Fruit fly (Drosophila melanogaster) whole organism, embryonic: ENCODE measurements around the gene drongo.

Source experiments
- BEAF-32 ChIP-seq: fragments of 200-800 bp; sonication (Bioruptor generic); optimal IDR thresholded peaks from 3 replicates; lab custom pipeline; 2017; ENCODE audit warnings: missing biosample characterization, missing genetic modification characterization, mild to moderate bottlenecking, moderate library complexity, missing genetic modification reagents
- Bgb ChIP-seq: fragments of 200-800 bp; sonication (Bioruptor generic); IDR thresholded peaks from 2 replicates; pipeline ENCODE4 v1.3.6; 2022; ENCODE audit warnings: missing biosample characterization, missing genetic modification characterization; ENCODE audit not compliant: partially characterized antibody
- CG12155 ChIP-seq: fragments of 200-800 bp; sonication (Bioruptor generic); optimal IDR thresholded peaks from 3 replicates; lab custom pipeline; 2016; ENCODE audit warnings: missing biosample characterization, missing genetic modification characterization
- CG12769 ChIP-seq: fragments of 200-800 bp; sonication (Bioruptor generic); optimal IDR thresholded peaks from 2 replicates; lab custom pipeline; 2019; ENCODE audit warnings: missing biosample characterization, mild to moderate bottlenecking, missing genetic modification characterization, moderate library complexity
- CG12942 ChIP-seq: fragments of 200-800 bp; sonication (Bioruptor generic); optimal IDR thresholded peaks from 3 replicates; lab custom pipeline; 2016; ENCODE audit warnings: missing biosample characterization, missing genetic modification characterization
- CG15073 ChIP-seq: fragments of 200-800 bp; sonication (Bioruptor generic); optimal IDR thresholded peaks from 2 replicates; lab custom pipeline; 2016; ENCODE audit warnings: missing biosample characterization, missing genetic modification characterization
- CG1529 ChIP-seq: fragments of 200-800 bp; sonication (Bioruptor generic); optimal IDR thresholded peaks from 3 replicates; lab custom pipeline; 2018; ENCODE audit warnings: missing biosample characterization, missing genetic modification characterization
- CG16815 ChIP-seq: fragments of 200-800 bp; sonication (Bioruptor generic); optimal IDR thresholded peaks from 3 replicates; lab custom pipeline; 2017; ENCODE audit warnings: missing biosample characterization, mild to moderate bottlenecking, missing genetic modification characterization
- CG17802 ChIP-seq: fragments of 200-800 bp; sonication (Bioruptor generic); optimal IDR thresholded peaks from 2 replicates; lab custom pipeline; 2018; ENCODE audit warnings: missing biosample characterization, mild to moderate bottlenecking, missing genetic modification characterization, moderate library complexity
- CG31365 ChIP-seq: fragments of 200-800 bp; sonication (Bioruptor generic); optimal IDR thresholded peaks from 2 replicates; lab custom pipeline; 2018; ENCODE audit warnings: missing biosample characterization, mild to moderate bottlenecking, missing genetic modification characterization
- CG3995 ChIP-seq: fragments of 200-800 bp; sonication (Bioruptor generic); optimal IDR thresholded peaks from 3 replicates; lab custom pipeline; 2016; ENCODE audit warnings: missing biosample characterization, missing genetic modification characterization
- CG4328 ChIP-seq: fragments of 200-800 bp; sonication (Bioruptor generic); optimal IDR thresholded peaks from 3 replicates; lab custom pipeline; 2017; ENCODE audit warnings: missing biosample characterization, missing genetic modification reagents, missing genetic modification characterization
- CG5245 ChIP-seq: fragments of 200-800 bp; sonication (Bioruptor generic); optimal IDR thresholded peaks from 3 replicates; lab custom pipeline; 2016; ENCODE audit warnings: missing biosample characterization, missing genetic modification characterization
- CG7839 ChIP-seq: fragments of 200-800 bp; sonication (Bioruptor generic); optimal IDR thresholded peaks from 3 replicates; lab custom pipeline; 2018; ENCODE audit warnings: missing biosample characterization, mild to moderate bottlenecking, missing genetic modification characterization, moderate library complexity
- CG8765 ChIP-seq: fragments of 200-800 bp; sonication (Bioruptor generic); IDR thresholded peaks from 2 replicates; pipeline ENCODE4 v1.3.6; 2022; ENCODE audit warnings: missing biosample characterization, missing genetic modification characterization
- CG9215 ChIP-seq: fragments of 200-800 bp; sonication (Bioruptor generic); IDR thresholded peaks from 2 replicates; pipeline ENCODE4 v1.3.6; 2022; ENCODE audit warnings: missing biosample characterization, missing genetic modification characterization
- CG9437 ChIP-seq: fragments of 200-800 bp; sonication (Bioruptor generic); optimal IDR thresholded peaks from 2 replicates; lab custom pipeline; 2018; ENCODE audit warnings: missing biosample characterization, mild to moderate bottlenecking, missing genetic modification characterization
- CHES-1-like ChIP-seq: fragments of 200-800 bp; sonication (Bioruptor generic); optimal IDR thresholded peaks from 2 replicates; lab custom pipeline; 2016; ENCODE audit warnings: missing biosample characterization, missing genetic modification characterization
- CoRest ChIP-seq: fragments of 200-800 bp; sonication (Bioruptor generic); optimal IDR thresholded peaks from 3 replicates; lab custom pipeline; 2018; ENCODE audit warnings: missing biosample characterization, mild to moderate bottlenecking, missing genetic modification characterization, moderate library complexity
- CrebB ChIP-seq: fragments of 200-800 bp; sonication (Bioruptor generic); optimal IDR thresholded peaks from 3 replicates; lab custom pipeline; 2018; ENCODE audit warnings: missing biosample characterization, mild to moderate bottlenecking, missing genetic modification characterization
- Dfd ChIP-seq, 2 experiments: fragments of >200 bp; optimal IDR thresholded peaks; 2 replicates each; lab custom pipeline; 2017; ENCODE audit warnings: missing biosample characterization in 2 of 2, missing genetic modification characterization in 2 of 2
- Doc2 ChIP-seq: fragments of 200-800 bp; sonication (Bioruptor generic); IDR thresholded peaks from 2 replicates; pipeline ENCODE4 v1.3.6; 2022; ENCODE audit warnings: missing biosample characterization, missing genetic modification characterization
- E2f2 ChIP-seq: fragments of 200-800 bp; sonication (Bioruptor generic); IDR thresholded peaks from 2 replicates; pipeline ENCODE4 v1.3.6; 2022; ENCODE audit warnings: missing biosample characterization, missing genetic modification characterization
- Eip74EF ChIP-seq, 2 experiments: fragments of 200-800 bp in 1 of 2; fragments of >200 bp in 1 of 2; sonication (Bioruptor generic) in 1 of 2; optimal IDR thresholded peaks; 2 replicates each; lab custom pipeline; 2017 to 2019; ENCODE audit warnings: missing biosample characterization in 2 of 2, missing genetic modification characterization in 2 of 2, mild to moderate bottlenecking in 1 of 2, moderate library complexity in 1 of 2
- HLH4C ChIP-seq: fragments of 200-800 bp; sonication (Bioruptor generic); IDR thresholded peaks from 3 replicates; pipeline ENCODE4 v1.3.6; 2022; ENCODE audit warnings: missing biosample characterization, missing genetic modification characterization; ENCODE audit not compliant: partially characterized antibody
- HLH54F ChIP-seq: fragments of 200-800 bp; sonication (Bioruptor generic); optimal IDR thresholded peaks from 3 replicates; lab custom pipeline; 2016; ENCODE audit warnings: missing biosample characterization, missing genetic modification characterization
- HmgZ ChIP-seq: fragments of 200-800 bp; sonication (Bioruptor generic); optimal IDR thresholded peaks from 2 replicates; lab custom pipeline; 2018; ENCODE audit warnings: missing biosample characterization, mild to moderate bottlenecking, missing genetic modification characterization
- Lhr ChIP-seq: fragments of 200-800 bp; sonication (Bioruptor generic); optimal IDR thresholded peaks from 3 replicates; lab custom pipeline; 2017; ENCODE audit warnings: mild to moderate bottlenecking, missing biosample characterization, missing genetic modification reagents, missing genetic modification characterization
- Med ChIP-seq: fragments of 200-800 bp; sonication (Bioruptor generic); peaks from one replicate; lab custom pipeline; 2016; ENCODE audit warnings: missing biosample characterization, missing genetic modification characterization, mild to moderate bottlenecking, inconsistent platforms, moderate library complexity
- Myb ChIP-seq: fragments of 200-800 bp; sonication (Bioruptor generic); optimal IDR thresholded peaks from 2 replicates; lab custom pipeline; 2016; ENCODE audit warnings: missing biosample characterization, missing genetic modification characterization
- Rfx ChIP-seq: fragments of 200-800 bp; sonication (Bioruptor generic); IDR thresholded peaks from 2 replicates; pipeline ENCODE4 v1.3.6; 2022; ENCODE audit warnings: missing biosample characterization, missing genetic modification characterization
- bab2 ChIP-seq: fragments of 200-800 bp; sonication (Bioruptor generic); optimal IDR thresholded peaks from 2 replicates; lab custom pipeline; 2016; ENCODE audit warnings: missing biosample characterization, missing genetic modification characterization
- caup ChIP-seq: fragments of 200-800 bp; sonication (Bioruptor generic); optimal IDR thresholded peaks from 3 replicates; lab custom pipeline; 2017; ENCODE audit warnings: missing biosample characterization, mild to moderate bottlenecking, missing genetic modification characterization, moderate library complexity; ENCODE audit not compliant: severe bottlenecking
- chinmo ChIP-seq: fragments of 200-800 bp; sonication (Bioruptor generic); IDR thresholded peaks from 4 replicates; pipeline ENCODE4 v1.3.6; 2022; ENCODE audit warnings: missing biosample characterization, missing genetic modification characterization; ENCODE audit not compliant: partially characterized antibody
- crol ChIP-seq: fragments of 200-800 bp; sonication (Bioruptor generic); IDR thresholded peaks from 2 replicates; pipeline ENCODE4 v1.3.6; 2022; ENCODE audit warnings: missing biosample characterization, missing genetic modification characterization
- dm ChIP-seq: fragments of 200-800 bp; sonication (Bioruptor generic); optimal IDR thresholded peaks from 3 replicates; lab custom pipeline; 2016; ENCODE audit warnings: missing biosample characterization, missing genetic modification characterization
- fd64A ChIP-seq: fragments of 200-800 bp; sonication (Bioruptor generic); optimal IDR thresholded peaks from 3 replicates; lab custom pipeline; 2018; ENCODE audit warnings: missing biosample characterization, mild to moderate bottlenecking, missing genetic modification characterization
- inv ChIP-seq: fragments of 200-800 bp; sonication (Bioruptor generic); IDR thresholded peaks from 2 replicates; pipeline ENCODE4 v1.3.6; 2022; ENCODE audit warnings: missing biosample characterization, missing genetic modification characterization; ENCODE audit not compliant: partially characterized antibody
- jing ChIP-seq: fragments of 200-800 bp; sonication (Bioruptor generic); optimal IDR thresholded peaks from 2 replicates; lab custom pipeline; 2018; ENCODE audit warnings: missing biosample characterization, mild to moderate bottlenecking, missing genetic modification characterization
- lab ChIP-seq: fragments of 200-800 bp; sonication (Bioruptor generic); optimal IDR thresholded peaks from 3 replicates; lab custom pipeline; 2017; ENCODE audit warnings: missing biosample characterization, missing genetic modification characterization, mild to moderate bottlenecking, moderate library complexity, missing genetic modification reagents
- nau ChIP-seq: fragments of 200-800 bp; sonication (Bioruptor generic); optimal IDR thresholded peaks from 3 replicates; lab custom pipeline; 2017; ENCODE audit warnings: missing biosample characterization, mild to moderate bottlenecking, missing genetic modification characterization, missing genetic modification reagents
- pzg ChIP-seq: fragments of 200-800 bp; sonication (Bioruptor generic); optimal IDR thresholded peaks from 3 replicates; lab custom pipeline; 2018; ENCODE audit warnings: missing biosample characterization, mild to moderate bottlenecking, missing genetic modification characterization, moderate library complexity
- repo ChIP-seq: fragments of 200-800 bp; sonication (Bioruptor generic); optimal IDR thresholded peaks from 2 replicates; lab custom pipeline; 2016; ENCODE audit warnings: missing biosample characterization, missing genetic modification characterization
- schlank ChIP-seq: fragments of 200-800 bp; sonication (Bioruptor generic); optimal IDR thresholded peaks from 2 replicates; lab custom pipeline; 2018; ENCODE audit warnings: missing biosample characterization, mild to moderate bottlenecking, missing genetic modification characterization
- stc ChIP-seq: fragments of 200-800 bp; sonication (Bioruptor generic); IDR thresholded peaks from 2 replicates; pipeline ENCODE4 v1.3.6; 2022; ENCODE audit warnings: missing biosample characterization, missing genetic modification characterization
- tgo ChIP-seq: fragments of 200-800 bp; sonication (Bioruptor generic); IDR thresholded peaks from 3 replicates; pipeline ENCODE4 v1.3.6; 2022; ENCODE audit warnings: missing biosample characterization, missing genetic modification characterization
- trem ChIP-seq: fragments of 200-800 bp; optimal IDR thresholded peaks from 3 replicates; lab custom pipeline; 2019; ENCODE audit warnings: missing biosample characterization, mild to moderate bottlenecking, missing genetic modification characterization, moderate library complexity
- ttk ChIP-seq: fragments of 200-800 bp; sonication (Bioruptor generic); IDR thresholded peaks from 2 replicates; pipeline ENCODE4 v2.1.2; 2022; ENCODE audit warnings: missing biosample characterization, missing genetic modification characterization
- zen ChIP-seq: fragments of 200-800 bp; sonication (Bioruptor generic); optimal IDR thresholded peaks from 3 replicates; lab custom pipeline; 2018; ENCODE audit warnings: missing biosample characterization, mild to moderate bottlenecking, missing genetic modification characterization, moderate library complexity

Gene drongo

dm6 chr2L:886743-887142 is 35.9 kb upstream of the drongo start (continued):
- peak; percentile 59 for TF ChIP-seq lab (GFP tag; lab: Kevin White, UChicago)
- TF ChIP-seq nau (GFP tag; lab: Kevin White, UChicago), result no peak
- peak; percentile 49 for TF ChIP-seq CG7839
- TF ChIP-seq Med (GFP tag; lab: Kevin White, UChicago), result peak; percentile 76

dm6 chr2L:884970-885369 is 34.1 kb upstream of the drongo start, which contains the start of gene CG15824:
Gene CG15824 (minus strand): TSS chr2L:885141.
- no peak for TF ChIP-seq schlank
- TF ChIP-seq CHES-1-like (GFP tag; lab: Kevin White, UChicago), result no peak
- no peak for TF ChIP-seq CG1529 (GFP tag; lab: Kevin White, UChicago)
- no peak for TF ChIP-seq CG17802 (tag; lab: Kevin White, UChicago)
- no peak for TF ChIP-seq dm (GFP tag; lab: Kevin White, UChicago)
- TF ChIP-seq Bgb (GFP tag; lab: Robert Waterston, UW), result no peak
- peak; percentile 95 for TF ChIP-seq Myb (GFP tag; lab: Kevin White, UChicago)
- TF ChIP-seq fd64A (GFP tag; lab: Kevin White, UChicago), result no peak
- TF ChIP-seq CG3995 (GFP tag; lab: Kevin White, UChicago), result no peak
- no peak for TF ChIP-seq CG12942 (GFP tag; lab: Kevin White, UChicago)
- no peak for TF ChIP-seq CG15073 (GFP tag; lab: Kevin White, UChicago)
- no peak for TF ChIP-seq chinmo (GFP tag; lab: Robert Waterston, UW)
- TF ChIP-seq CG12769, result no peak
- no peak for TF ChIP-seq crol (GFP tag; lab: Robert Waterston, UW)
- no peak for TF ChIP-seq stc
- no peak for TF ChIP-seq Eip74EF (GFP tag; optimal IDR thresholded peaks at IDR 0.05; lab: Kevin White, UChicago)
- TF ChIP-seq CG9215 (GFP tag; lab: Robert Waterston, UW), result no peak
- TF ChIP-seq trem, result peak; percentile 24
- no peak for TF ChIP-seq CG16815 (GFP tag; lab: Kevin White, UChicago)
- TF ChIP-seq tgo (GFP tag; lab: Robert Waterston, UW), result no peak
- TF ChIP-seq caup (GFP tag; lab: Kevin White, UChicago), result no peak
- TF ChIP-seq CoRest, result no peak
- TF ChIP-seq CG5245 (GFP tag; lab: Kevin White, UChicago), result no peak
- TF ChIP-seq Doc2 (GFP tag; lab: Robert Waterston, UW), result no peak
- TF ChIP-seq repo (GFP tag; lab: Kevin White, UChicago), result no peak
- TF ChIP-seq ttk (GFP tag; lab: Robert Waterston, UW), result no peak
- no peak for TF ChIP-seq CG31365 (tag; lab: Kevin White, UChicago)
- no peak for TF ChIP-seq inv (GFP tag; lab: Robert Waterston, UW)
- no peak for TF ChIP-seq CG8765 (GFP tag; lab: Robert Waterston, UW)
- TF ChIP-seq bab2 (GFP tag; lab: Kevin White, UChicago), result no peak
- TF ChIP-seq Lhr (GFP tag; lab: Kevin White, UChicago), result peak; percentile 3
- no peak for TF ChIP-seq zen (tag; lab: Kevin White, UChicago)
- no peak for TF ChIP-seq HLH54F (GFP tag; lab: Kevin White, UChicago)
- TF ChIP-seq Med (GFP tag; lab: Kevin White, UChicago), result peak; percentile 18
- TF ChIP-seq CG4328 (GFP tag; lab: Kevin White, UChicago), result no peak
- TF ChIP-seq Rfx (GFP tag; lab: Robert Waterston, UW), result no peak
- TF ChIP-seq CG12155 (GFP tag; lab: Kevin White, UChicago), result no peak
- no peak for TF ChIP-seq HLH4C (GFP tag; lab: Robert Waterston, UW)
- no peak for TF ChIP-seq CrebB (tag; lab: Kevin White, UChicago)
- no peak for TF ChIP-seq BEAF-32 (GFP tag; lab: Kevin White, UChicago)
- TF ChIP-seq CG9437 (GFP tag; lab: Kevin White, UChicago), result no peak
- TF ChIP-seq jing (GFP tag; lab: Kevin White, UChicago), result no peak
- no peak for TF ChIP-seq Dfd (GFP tag; optimal IDR thresholded peaks at IDR 0.05; lab: Kevin White, UChicago)
- peak; percentile 4 for TF ChIP-seq pzg (GFP tag; lab: Kevin White, UChicago)
- peak; percentile 88 for TF ChIP-seq E2f2 (GFP tag; lab: Robert Waterston, UW)
- no peak for TF ChIP-seq HmgZ (tag; lab: Kevin White, UChicago)
